Worm (Caenorhabditis elegans) whole organism, L4 larva: ENCODE data around the gene F42A10.5.

ENCODE experiments used
- D1046.2 ChIP-seq: fragments of 200-800 bp; sonication (Bioruptor generic); IDR thresholded peaks from 2 replicates; pipeline ENCODE4 v1.3.6; 2022; ENCODE audit warnings: missing genetic modification characterization, missing compliant biosample characterization
- F10B5.3 ChIP-seq: sonication (generic microtip); optimal IDR thresholded peaks from 2 replicates; lab custom pipeline; 2016; ENCODE audit warnings: mild to moderate bottlenecking, missing genetic modification characterization, missing compliant biosample characterization
- F49E8.2 ChIP-seq: sonication (generic microtip); optimal IDR thresholded peaks from 2 replicates; lab custom pipeline; 2016; ENCODE audit warnings: missing compliant biosample characterization, mild to moderate bottlenecking, missing genetic modification characterization, borderline replicate concordance
- T26A8.4 ChIP-seq: fragments of 200-800 bp; sonication (Bioruptor generic); IDR thresholded peaks from 2 replicates; pipeline ENCODE4 v1.3.6; 2022; ENCODE audit warnings: missing genetic modification characterization, missing compliant biosample characterization
- ama-1 ChIP-seq: fragments of 150-350 bp; optimal IDR thresholded peaks from 2 replicates; lab custom pipeline; 2014; ENCODE audit warnings: inconsistent platforms, mixed read lengths
- arid-1 ChIP-seq: fragments of 200-800 bp; sonication (Bioruptor generic); conservative IDR thresholded peaks from 2 replicates; pipeline ENCODE4 v1.3.6; 2022; ENCODE audit warnings: missing genetic modification reagents, missing genetic modification characterization, missing compliant biosample characterization
- ceh-62 ChIP-seq: sonication (generic microtip); optimal IDR thresholded peaks from 2 replicates; lab custom pipeline; 2017; ENCODE audit warnings: missing biosample characterization, missing genetic modification characterization
- ces-1 ChIP-seq: fragments of 150-350 bp; sonication (generic microtip); optimal IDR thresholded peaks from 4 replicates; lab custom pipeline; 2014; ENCODE audit warnings: missing biosample characterization, missing genetic modification reagents, missing genetic modification characterization
- daf-16 ChIP-seq, 3 experiments: sonication (generic microtip); optimal IDR thresholded peaks; 2 replicates each; lab custom pipeline; 2016 to 2017; ENCODE audit warnings: missing genetic modification characterization in 3 of 3, missing genetic modification reagents in 3 of 3, mild to moderate bottlenecking in 2 of 3, missing compliant biosample characterization in 2 of 3, missing biosample characterization in 1 of 3, moderate library complexity in 1 of 3
- daf-19 ChIP-seq: fragments of 200-800 bp; sonication (Bioruptor generic); conservative IDR thresholded peaks from 2 replicates; pipeline ENCODE4 v1.3.6; 2022; ENCODE audit warnings: missing genetic modification characterization, missing compliant biosample characterization
- dmd-8 ChIP-seq: fragments of 200-800 bp; sonication (Bioruptor generic); IDR thresholded peaks from 2 replicates; pipeline ENCODE4 v1.3.6; 2022; ENCODE audit warnings: missing genetic modification characterization, missing compliant biosample characterization
- fos-1 ChIP-seq: fragments of 150-350 bp; optimal IDR thresholded peaks from 2 replicates; lab custom pipeline; 2014; ENCODE audit warnings: missing biosample characterization, missing genetic modification characterization
- hif-1 ChIP-seq, 2 experiments: sonication (generic microtip); optimal IDR thresholded peaks; 2 replicates each; lab custom pipeline; 2016 to 2017; ENCODE audit warnings: missing compliant biosample characterization in 2 of 2, missing genetic modification characterization in 2 of 2, missing genetic modification reagents in 2 of 2, missing genotype in 2 of 2, mild to moderate bottlenecking in 1 of 2
- hlh-30 ChIP-seq: sonication (generic microtip); optimal IDR thresholded peaks from 2 replicates; lab custom pipeline; 2017; ENCODE audit warnings: antibody characterized with exemption, mild to moderate bottlenecking, missing genetic modification characterization, missing compliant biosample characterization; ENCODE audit not compliant: insufficient read depth
- lim-7 ChIP-seq: fragments of 200-800 bp; sonication (Bioruptor generic); IDR thresholded peaks from 2 replicates; pipeline ENCODE4 v1.3.6; 2022; ENCODE audit warnings: missing genetic modification characterization, missing compliant biosample characterization
- madf-5 ChIP-seq, 2 experiments: fragments of 200-800 bp; sonication (Bioruptor generic); IDR thresholded peaks; 2 replicates each; pipeline ENCODE4 v1.3.6; 2022; ENCODE audit warnings: missing compliant biosample characterization in 2 of 2, missing genetic modification characterization in 2 of 2
- mdl-1 ChIP-seq, 2 experiments: fragments of 150-350 bp in 1 of 2; sonication (generic microtip) in 1 of 2; optimal IDR thresholded peaks; 2 replicates each; lab custom pipeline; 2014 to 2017; ENCODE audit warnings: missing biosample characterization in 2 of 2, missing genetic modification characterization in 2 of 2
- mdt-29 ChIP-seq: fragments of 200-800 bp; sonication (Bioruptor generic); IDR thresholded peaks from 2 replicates; pipeline ENCODE4 v1.3.6; 2022; ENCODE audit warnings: missing genetic modification reagents, missing genetic modification characterization, missing compliant biosample characterization
- mep-1 ChIP-seq: fragments of 150-350 bp; sonication (generic microtip); optimal IDR thresholded peaks from 3 replicates; lab custom pipeline; 2014; ENCODE audit warnings: missing biosample characterization, missing genetic modification characterization
- nhr-111 ChIP-seq: fragments of 200-800 bp; sonication (Bioruptor generic); optimal IDR thresholded peaks from 2 replicates; lab custom pipeline; 2018; ENCODE audit warnings: mild to moderate bottlenecking, missing genetic modification characterization, missing compliant biosample characterization
- nhr-25 ChIP-seq: sonication (generic microtip); optimal IDR thresholded peaks from 2 replicates; lab custom pipeline; 2017; ENCODE audit warnings: missing genetic modification characterization, mild to moderate bottlenecking, missing compliant biosample characterization, antibody characterized with exemption, moderate library complexity, borderline replicate concordance; ENCODE audit not compliant: insufficient read depth
- nhr-41 ChIP-seq: fragments of 200-800 bp; sonication (Bioruptor generic); IDR thresholded peaks from 2 replicates; pipeline ENCODE4 v1.3.6; 2022; ENCODE audit warnings: missing genetic modification reagents, missing genetic modification characterization, missing compliant biosample characterization
- rbr-2 ChIP-seq: sonication (generic microtip); optimal IDR thresholded peaks from 2 replicates; lab custom pipeline; 2016; ENCODE audit warnings: missing genotype, missing genetic modification characterization, missing compliant biosample characterization
- sdz-12 ChIP-seq: fragments of 200-800 bp; sonication (Bioruptor generic); optimal IDR thresholded peaks from 2 replicates; lab custom pipeline; 2018; ENCODE audit warnings: mild to moderate bottlenecking, missing genetic modification characterization, missing compliant biosample characterization
- skn-1 ChIP-seq: fragments of 150-350 bp; optimal IDR thresholded peaks from 2 replicates; lab custom pipeline; 2014; ENCODE audit warnings: missing biosample characterization, missing genetic modification characterization
- snpc-4 ChIP-seq: fragments of 150-350 bp; optimal IDR thresholded peaks from 2 replicates; lab custom pipeline; 2014; ENCODE audit warnings: missing biosample characterization, missing genetic modification characterization
- spr-1 ChIP-seq: sonication (generic microtip); optimal IDR thresholded peaks from 2 replicates; lab custom pipeline; 2016; ENCODE audit warnings: mild to moderate bottlenecking, missing genetic modification characterization, missing compliant biosample characterization
- spr-3 ChIP-seq: fragments of 200-800 bp; sonication (Bioruptor generic); optimal IDR thresholded peaks from 2 replicates; lab custom pipeline; 2018; ENCODE audit warnings: mild to moderate bottlenecking, missing genetic modification characterization, missing compliant biosample characterization
- tra-1 ChIP-seq: fragments of 200-800 bp; sonication (Bioruptor generic); IDR thresholded peaks from 2 replicates; pipeline ENCODE4 v1.3.6; 2022; ENCODE audit warnings: missing genetic modification reagents, missing genetic modification characterization, missing compliant biosample characterization
- unc-39 ChIP-seq: sonication (generic microtip); optimal IDR thresholded peaks from 2 replicates; lab custom pipeline; 2017; ENCODE audit warnings: missing biosample characterization, missing genetic modification characterization

The F42A10.5 gene

ce11 chrIII:6123647-6124046 is 49.6 kb downstream of the F42A10.5 start (continued):
- TF ChIP-seq F49E8.2 (tag; lab: Kevin White, UChicago): no peak
- peak; percentile 41 for TF ChIP-seq ama-1 (lab: Kevin White, UChicago)
- TF ChIP-seq hif-1 (tag; optimal IDR thresholded peaks at IDR 0.05; lab: Kevin White, UChicago): peak in 1 of 2 experiments; percentile 30
- no peak for TF ChIP-seq arid-1
- TF ChIP-seq spr-3 (GFP tag; lab: Kevin White, UChicago): no peak
- TF ChIP-seq dmd-8: no peak
- 0 out of 2 replicates have a peak, but pooled peaks have one; percentile 22 for TF ChIP-seq mdt-29 (GFP tag; lab: Robert Waterston, UW)
- TF ChIP-seq nhr-25: no peak
- TF ChIP-seq fos-1: no peak
- TF ChIP-seq mep-1 (tag; lab: Kevin White, UChicago): no peak
- TF ChIP-seq F10B5.3 (tag; lab: Kevin White, UChicago): no peak
- TF ChIP-seq spr-1: no peak
- TF ChIP-seq nhr-41 (GFP tag; lab: Robert Waterston, UW): no peak
- TF ChIP-seq rbr-2 (tag; lab: Kevin White, UChicago): peak; percentile 15
- no peak for TF ChIP-seq skn-1 (tag; lab: Kevin White, UChicago)
- TF ChIP-seq ceh-62: no peak
- peak; percentile 33 for TF ChIP-seq nhr-111 (GFP tag; lab: Kevin White, UChicago)
- TF ChIP-seq tra-1 (GFP tag; lab: Robert Waterston, UW): 0 out of 2 replicates have a peak, but pooled peaks have one; percentile 3
- no peak for TF ChIP-seq unc-39 (tag; lab: Kevin White, UChicago)
- peak; percentile 35 to 52; a peak in 1 of 4 replicates for TF ChIP-seq madf-5 (GFP tag; IDR thresholded peaks at IDR 0.05; lab: Robert Waterston, UW)
- no peak for TF ChIP-seq sdz-12 (GFP tag; lab: Kevin White, UChicago)
- TF ChIP-seq lim-7 (GFP tag; lab: Robert Waterston, UW): peak; percentile 52; the same call in 1 of the 2 replicates
- no peak for TF ChIP-seq snpc-4
- peak; percentile 76 for TF ChIP-seq daf-19 (GFP tag; lab: Robert Waterston, UW)
- peak in 1 of 2 experiments; percentile 39 for TF ChIP-seq daf-16 (GFP tag; optimal IDR thresholded peaks at IDR 0.05; lab: Kevin White, UChicago)
- TF ChIP-seq daf-16 (tag; optimal IDR thresholded peaks at IDR 0.05; lab: Kevin White, UChicago): no peak
- no peak for TF ChIP-seq hlh-30 (tag; lab: Kevin White, UChicago)
- no peak for TF ChIP-seq ces-1
- TF ChIP-seq mdl-1 (tag; optimal IDR thresholded peaks at IDR 0.05; lab: Kevin White, UChicago): no peak
- TF ChIP-seq D1046.2 (GFP tag; lab: Robert Waterston, UW): 0 out of 2 replicates have a peak, but pooled peaks have one; percentile 57
- 0 out of 2 replicates have a peak, but pooled peaks have one; percentile 52 for TF ChIP-seq T26A8.4
